Worm (Caenorhabditis elegans) whole organism, late embryonic: ENCODE results near the gene R09D1.13.

Source experiments
- K02D7.2 ChIP-seq: sonication (generic microtip); optimal IDR thresholded peaks from 2 replicates; lab custom pipeline; 2017; ENCODE audit warnings: mild to moderate bottlenecking, missing genetic modification characterization, missing compliant biosample characterization
- ceh-48 ChIP-seq: sonication (generic microtip); optimal IDR thresholded peaks from 2 replicates; lab custom pipeline; 2016; ENCODE audit warnings: missing genetic modification characterization, inconsistent platforms, missing compliant biosample characterization
- eyg-1 ChIP-seq: sonication (generic microtip); optimal IDR thresholded peaks from 2 replicates; lab custom pipeline; 2016; ENCODE audit warnings: missing genotype, missing genetic modification characterization, missing compliant biosample characterization
- fkh-10 ChIP-seq: fragments of 150-350 bp; optimal IDR thresholded peaks from 2 replicates; lab custom pipeline; 2014; ENCODE audit warnings: missing biosample characterization, missing genetic modification reagents, missing genetic modification characterization

ce11 chrII:9421969-9422368 is 23.3 kb downstream of the R09D1.13 start, which contains the start of gene M176.11:
- TF ChIP-seq K02D7.2 (tag; lab: Kevin White, UChicago) (no peak), ceh-48 (tag; lab: Kevin White, UChicago) (no peak), eyg-1 (no peak), fkh-10 (no peak)
